Fruit fly (Drosophila melanogaster) whole organism, pupa: Measurements from ENCODE around the gene tbrd-1.

ENCODE experiments used
- CG10348 ChIP-seq: fragments of 200-800 bp; sonication (Bioruptor generic); IDR thresholded peaks from 2 replicates; pipeline ENCODE4 v1.3.6; 2022; ENCODE audit warnings: missing biosample characterization, missing genetic modification characterization
- CG12605 ChIP-seq: fragments of 200-800 bp; sonication (Bioruptor generic); IDR thresholded peaks from 2 replicates; pipeline ENCODE4 v1.3.6; 2022; ENCODE audit warnings: missing biosample characterization, missing genetic modification characterization
- CG13204 ChIP-seq: fragments of 200-800 bp; sonication (Bioruptor generic); optimal IDR thresholded peaks from 2 replicates; lab custom pipeline; 2018; ENCODE audit warnings: missing biosample characterization, mild to moderate bottlenecking, missing genetic modification characterization, moderate library complexity
- CG14655 ChIP-seq: fragments of 200-800 bp; sonication (Bioruptor generic); optimal IDR thresholded peaks from 3 replicates; lab custom pipeline; 2017; ENCODE audit warnings: mild to moderate bottlenecking, missing biosample characterization, missing genetic modification reagents, missing genetic modification characterization
- CG15710 ChIP-seq: fragments of 200-800 bp; sonication (Bioruptor generic); optimal IDR thresholded peaks from 2 replicates; lab custom pipeline; 2018; ENCODE audit warnings: missing biosample characterization, mild to moderate bottlenecking, missing genetic modification characterization, moderate library complexity
- CG17806 ChIP-seq: fragments of 200-800 bp; sonication (Bioruptor generic); optimal IDR thresholded peaks from 2 replicates; lab custom pipeline; 2018; ENCODE audit warnings: missing biosample characterization, mild to moderate bottlenecking, missing genetic modification characterization, moderate library complexity
- CG32121 ChIP-seq: fragments of 200-800 bp; sonication (Bioruptor generic); IDR thresholded peaks from 2 replicates; pipeline ENCODE4 v1.3.6; 2022; ENCODE audit warnings: missing biosample characterization, missing genetic modification characterization
- CG34367 ChIP-seq: fragments of 200-800 bp; sonication (Bioruptor generic); optimal IDR thresholded peaks from 2 replicates; lab custom pipeline; 2018; ENCODE audit warnings: missing biosample characterization, mild to moderate bottlenecking, missing genetic modification characterization
- CG4496 ChIP-seq: fragments of 200-800 bp; sonication (Bioruptor generic); IDR thresholded peaks from 3 replicates; pipeline ENCODE4 v1.3.6; 2022; ENCODE audit warnings: missing biosample characterization, missing genetic modification characterization
- CG8159 ChIP-seq: fragments of 200-800 bp; sonication (Bioruptor generic); optimal IDR thresholded peaks from 3 replicates; lab custom pipeline; 2018; ENCODE audit warnings: missing biosample characterization, mild to moderate bottlenecking, missing genetic modification characterization, moderate library complexity
- CG8301 ChIP-seq: fragments of 200-800 bp; sonication (Bioruptor generic); optimal IDR thresholded peaks from 2 replicates; lab custom pipeline; 2018; ENCODE audit warnings: missing biosample characterization, mild to moderate bottlenecking, missing genetic modification characterization
- CG9948 ChIP-seq: fragments of 200-800 bp; sonication (Bioruptor generic); optimal IDR thresholded peaks from 2 replicates; lab custom pipeline; 2018; ENCODE audit warnings: missing biosample characterization, mild to moderate bottlenecking, missing genetic modification characterization, moderate library complexity
- D1 ChIP-seq: fragments of 200-800 bp; sonication (Bioruptor generic); optimal IDR thresholded peaks from 2 replicates; lab custom pipeline; 2018; ENCODE audit warnings: missing biosample characterization, mild to moderate bottlenecking, missing genetic modification characterization, moderate library complexity
- EcR ChIP-seq: fragments of 200-800 bp; sonication (Bioruptor generic); optimal IDR thresholded peaks from 3 replicates; lab custom pipeline; 2019; ENCODE audit warnings: missing biosample characterization, missing genetic modification characterization, mild to moderate bottlenecking, moderate library complexity, missing genetic modification reagents
- Ets98B ChIP-seq: fragments of 200-800 bp; sonication (Bioruptor generic); IDR thresholded peaks from 2 replicates; pipeline ENCODE4 v1.3.6; 2022; ENCODE audit warnings: missing biosample characterization, missing genetic modification characterization
- Pif1A ChIP-seq: fragments of 200-800 bp; sonication (Bioruptor generic); optimal IDR thresholded peaks from 3 replicates; lab custom pipeline; 2016; ENCODE audit warnings: missing biosample characterization, missing genetic modification characterization
- Pif1B ChIP-seq: fragments of 200-800 bp; sonication (Bioruptor generic); optimal IDR thresholded peaks from 3 replicates; lab custom pipeline; 2016; ENCODE audit warnings: missing biosample characterization, missing genetic modification characterization
- Snoo ChIP-seq: fragments of 200-800 bp; sonication (Bioruptor generic); optimal IDR thresholded peaks from 3 replicates; lab custom pipeline; 2017; ENCODE audit warnings: missing biosample characterization, mild to moderate bottlenecking, missing genetic modification characterization, inconsistent platforms
- fd96Ca ChIP-seq: fragments of 200-800 bp; sonication (Bioruptor generic); IDR thresholded peaks from 3 replicates; pipeline ENCODE4 v1.3.6; 2022; ENCODE audit warnings: missing biosample characterization, missing genetic modification characterization
- gl ChIP-seq: fragments of 200-800 bp; sonication (Bioruptor generic); optimal IDR thresholded peaks from 2 replicates; lab custom pipeline; 2018; ENCODE audit warnings: missing biosample characterization, mild to moderate bottlenecking, missing genetic modification characterization
- rn ChIP-seq: fragments of 200-800 bp; sonication (Bioruptor generic); IDR thresholded peaks from 2 replicates; pipeline ENCODE4 v1.3.6; 2022; ENCODE audit warnings: missing biosample characterization, missing genetic modification characterization

Gene tbrd-1

dm6 chr3R:23893460-23893859 is at the start of gene tbrd-1:
tbrd-1 (minus strand) TSS chr3R:23893560.
- no peak for TF ChIP-seq Pif1A (GFP tag; lab: Kevin White, UChicago)

- TF ChIP-seq CG12605 (GFP tag; lab: Robert Waterston, UW) (peak; percentile 57; the same call in 1 of the 2 replicates), Pif1A (GFP tag; lab: Kevin White, UChicago) (peak; percentile 12), fd96Ca (GFP tag; lab: Robert Waterston, UW) (peak; percentile 19; the same call in 1 of the 3 replicates), CG8301 (tag; lab: Kevin White, UChicago) (no peak), CG34367 (tag; lab: Kevin White, UChicago) (no peak), CG13204 (peak; percentile 34), EcR (GFP tag; lab: Kevin White, UChicago) (peak; percentile 23), Pif1B (GFP tag; lab: Kevin White, UChicago) (no peak), CG32121 (GFP tag; lab: Robert Waterston, UW) (peak; percentile 20; the same call in 1 of the 2 replicates), Snoo (tag; lab: Kevin White, UChicago) (peak; percentile 39), CG10348 (no peak), CG4496 (peak; percentile 72; the same call in 2 of the 3 replicates), Ets98B (peak; percentile 60; the same call in 1 of the 2 replicates)
Measured at dm6 chr3R:23942965-23943413, 49.6 kb upstream of the tbrd-1 start, which contains the start of gene Gdh. Gdh (minus strand) TSS chr3R:23943101.

dm6 chr3R:23942550-23942949 is 49.2 kb upstream of the tbrd-1 start:
- TF ChIP-seq CG9948 (tag; lab: Kevin White, UChicago) (no peak), CG10348 (0 out of 2 replicates have a peak, but pooled peaks have one; percentile 7)

dm6 chr3R:23941643-23942424 is 48.5 kb upstream of the tbrd-1 start:
- TF ChIP-seq EcR (GFP tag; lab: Kevin White, UChicago) (no peak), CG9948 (tag; lab: Kevin White, UChicago) (peak; percentile 8), rn (GFP tag; lab: Robert Waterston, UW) (no peak), Ets98B (peak; percentile 50), CG34367 (tag; lab: Kevin White, UChicago) (no peak), CG32121 (GFP tag; lab: Robert Waterston, UW) (peak; percentile 49), CG8301 (tag; lab: Kevin White, UChicago) (peak; percentile 31), CG14655 (GFP tag; lab: Kevin White, UChicago) (peak; percentile 35), CG4496 (peak; percentile 60; the same call in 2 of the 3 replicates)

- TF ChIP-seq fd96Ca (GFP tag; lab: Robert Waterston, UW) (no peak), CG10348 (no peak), CG15710 (no peak), EcR (GFP tag; lab: Kevin White, UChicago) (no peak), CG4496 (no peak), CG13204 (no peak), gl (tag; lab: Kevin White, UChicago) (no peak)
Measured at dm6 chr3R:23940840-23941364, 47.5 kb upstream of the tbrd-1 start.

- TF ChIP-seq CG14655 (GFP tag; lab: Kevin White, UChicago): peak; percentile 22
- peak; percentile 65 for TF ChIP-seq Ets98B
- TF ChIP-seq CG34367 (tag; lab: Kevin White, UChicago): no peak
- TF ChIP-seq CG9948 (tag; lab: Kevin White, UChicago): no peak
- no peak for TF ChIP-seq Snoo (tag; lab: Kevin White, UChicago)
- no peak for TF ChIP-seq CG17806 (tag; lab: Kevin White, UChicago)
- TF ChIP-seq fd96Ca (GFP tag; lab: Robert Waterston, UW): 0 out of 3 replicates have a peak, but pooled peaks have one; percentile 49
- TF ChIP-seq CG15710: no peak
- peak; percentile 15 for TF ChIP-seq Pif1A (GFP tag; lab: Kevin White, UChicago)
- no peak for TF ChIP-seq Pif1B (GFP tag; lab: Kevin White, UChicago)
- TF ChIP-seq rn (GFP tag; lab: Robert Waterston, UW): no peak
- no peak for TF ChIP-seq CG8159 (tag; lab: Kevin White, UChicago)
- no peak for TF ChIP-seq D1
- TF ChIP-seq CG4496: peak; percentile 60
- no peak for TF ChIP-seq CG13204
- TF ChIP-seq gl (tag; lab: Kevin White, UChicago): no peak
- TF ChIP-seq EcR (GFP tag; lab: Kevin White, UChicago): no peak
- TF ChIP-seq CG8301 (tag; lab: Kevin White, UChicago): no peak
- no peak; the same call in 1 of the 2 replicates for TF ChIP-seq CG12605 (GFP tag; lab: Robert Waterston, UW)
- no peak for TF ChIP-seq CG10348
- peak; percentile 37; the same call in 1 of the 2 replicates for TF ChIP-seq CG32121 (GFP tag; lab: Robert Waterston, UW)
Measured at dm6 chr3R:23939921-23940839, 46.8 kb upstream of the tbrd-1 start.
